Worm (Caenorhabditis elegans): ENCODE data around the gene str-60.

DNA sequence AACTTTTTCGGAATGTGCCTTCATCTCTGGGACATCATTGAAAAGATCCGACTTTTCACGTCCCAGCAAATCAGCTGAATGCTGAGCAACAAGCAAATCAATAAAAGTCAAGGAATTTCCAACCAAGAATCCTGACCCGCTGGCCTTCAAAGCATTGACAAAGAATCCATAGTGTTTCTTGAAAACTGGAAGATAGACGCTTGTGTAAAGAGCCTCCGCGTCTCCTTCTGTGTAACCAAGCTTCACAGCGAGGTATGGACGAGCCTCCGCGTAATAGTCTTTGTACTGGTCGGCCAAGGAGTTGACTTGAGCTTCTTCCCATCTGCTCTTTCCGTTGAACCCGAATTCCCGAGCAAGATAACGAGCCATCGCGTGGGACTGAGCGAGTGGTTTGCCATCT lies 17.5 kb downstream of the str-60 start:
- TF ChIP-seq him-1 (tag; optimal IDR thresholded peaks at IDR 0.05), result no peak
- TF ChIP-seq W03F9.2 (tag; optimal IDR thresholded peaks at IDR 0.05), result no peak
